Fruit fly (Drosophila melanogaster): ENCODE data around the gene CG32855.

DNA sequence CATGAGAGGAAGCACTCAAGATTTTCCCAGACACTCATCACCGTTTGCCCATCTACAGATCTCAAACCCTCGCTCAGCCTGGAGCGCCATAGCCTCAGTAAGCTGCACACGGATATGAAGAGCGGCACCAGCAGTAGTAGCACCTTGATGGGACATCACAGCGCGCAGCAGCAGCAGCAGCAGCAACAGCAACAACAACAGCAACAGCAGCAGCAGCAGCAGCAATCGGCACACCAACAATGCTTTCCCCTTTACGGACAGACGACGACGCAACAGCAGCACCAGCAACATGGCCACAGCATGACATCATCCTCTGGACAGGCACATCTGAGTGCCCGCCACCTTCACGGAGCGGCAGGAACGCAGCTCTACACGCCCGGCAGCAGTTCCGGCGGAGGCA lies 41.2 kb downstream of the CG32855 start:
- TF ChIP-seq CG8478 (optimal IDR thresholded peaks at IDR 0.05) (no peak), usp (GFP tag; optimal IDR thresholded peaks at IDR 0.05) (no peak), psq (optimal IDR thresholded peaks at IDR 0.05) (no peak), pan (optimal IDR thresholded peaks at IDR 0.05) (no peak)

Data from whole organism.